Worm (Caenorhabditis elegans) whole organism, late embryonic: ENCODE measurements around the gene C45B11.5.

Experiments used
- fkh-10 ChIP-seq: fragments of 150-350 bp; optimal IDR thresholded peaks from 2 replicates; lab custom pipeline; 2014; ENCODE audit warnings: missing biosample characterization, missing genetic modification reagents, missing genetic modification characterization
- pha-4 ChIP-seq: fragments of 150-350 bp; optimal IDR thresholded peaks from 2 replicates; lab custom pipeline; 2018; ENCODE audit warnings: missing biosample characterization, missing genetic modification reagents, missing genetic modification characterization

- no peak for TF ChIP-seq pha-4 (tag; lab: Kevin White, UChicago)
- TF ChIP-seq fkh-10 (GFP tag; lab: Kevin White, UChicago), result no peak
Observed at ce11 chrV:11010768-11011167, 30.8 kb upstream of the C45B11.5 start.
